Fruit fly (Drosophila melanogaster): Measurements from ENCODE around the gene CG11726.

Gene CG11726

DNA sequence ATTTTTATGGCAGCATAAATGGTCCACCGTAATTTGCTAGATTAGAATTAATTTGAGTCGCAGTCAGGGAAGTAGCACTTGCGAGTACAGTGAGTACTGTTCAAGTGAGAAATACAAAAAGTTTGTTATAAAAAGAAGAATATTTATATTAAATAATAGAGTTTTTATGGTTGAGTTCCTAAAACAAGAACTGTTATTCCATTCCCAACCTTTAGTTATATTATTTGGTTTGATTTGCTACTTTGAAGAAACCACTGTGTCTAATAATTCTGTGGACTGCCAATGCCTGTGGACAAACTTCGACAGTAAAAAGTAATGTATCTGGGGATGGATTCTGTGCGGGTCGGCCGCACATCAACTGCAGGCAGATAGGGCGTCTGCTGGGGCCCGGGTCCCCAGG lies 26.7 kb upstream of the CG11726 start:
- TF ChIP-seq Hr96 (GFP tag; optimal IDR thresholded peaks at IDR 0.05), result no peak
- no peak for TF ChIP-seq CG5204 (GFP tag; optimal IDR thresholded peaks at IDR 0.05)
- TF ChIP-seq CG1620 (GFP tag; optimal IDR thresholded peaks at IDR 0.05), result no peak
- TF ChIP-seq kay (GFP tag; ENCODE audit: borderline replicate concordance), result no peak
- TF ChIP-seq cic (GFP tag; optimal IDR thresholded peaks at IDR 0.05), result no peak
- TF ChIP-seq ovo (GFP tag; optimal IDR thresholded peaks at IDR 0.05), result no peak
- TF ChIP-seq CG14711 (tag; optimal IDR thresholded peaks at IDR 0.05), result no peak
- TF ChIP-seq tj (GFP tag; optimal IDR thresholded peaks at IDR 0.05), result no peak
- TF ChIP-seq Crg-1 (GFP tag; optimal IDR thresholded peaks at IDR 0.05), result no peak
- TF ChIP-seq Mnt (GFP tag; optimal IDR thresholded peaks at IDR 0.05), result no peak
- TF ChIP-seq Clk (GFP tag; optimal IDR thresholded peaks at IDR 0.05), result no peak
- TF ChIP-seq cnc (optimal IDR thresholded peaks at IDR 0.05), result no peak
- no peak for TF ChIP-seq CG11617 (GFP tag; optimal IDR thresholded peaks at IDR 0.05)
- TF ChIP-seq CG33017 (tag; optimal IDR thresholded peaks at IDR 0.05), result no peak
- TF ChIP-seq pad (GFP tag; optimal IDR thresholded peaks at IDR 0.05), result no peak
- no peak for TF ChIP-seq bab1 (GFP tag; optimal IDR thresholded peaks at IDR 0.05)
- no peak for TF ChIP-seq CG7101 (tag; optimal IDR thresholded peaks at IDR 0.05)
- no peak for TF ChIP-seq CG7045 (GFP tag; optimal IDR thresholded peaks at IDR 0.05)

DNA sequence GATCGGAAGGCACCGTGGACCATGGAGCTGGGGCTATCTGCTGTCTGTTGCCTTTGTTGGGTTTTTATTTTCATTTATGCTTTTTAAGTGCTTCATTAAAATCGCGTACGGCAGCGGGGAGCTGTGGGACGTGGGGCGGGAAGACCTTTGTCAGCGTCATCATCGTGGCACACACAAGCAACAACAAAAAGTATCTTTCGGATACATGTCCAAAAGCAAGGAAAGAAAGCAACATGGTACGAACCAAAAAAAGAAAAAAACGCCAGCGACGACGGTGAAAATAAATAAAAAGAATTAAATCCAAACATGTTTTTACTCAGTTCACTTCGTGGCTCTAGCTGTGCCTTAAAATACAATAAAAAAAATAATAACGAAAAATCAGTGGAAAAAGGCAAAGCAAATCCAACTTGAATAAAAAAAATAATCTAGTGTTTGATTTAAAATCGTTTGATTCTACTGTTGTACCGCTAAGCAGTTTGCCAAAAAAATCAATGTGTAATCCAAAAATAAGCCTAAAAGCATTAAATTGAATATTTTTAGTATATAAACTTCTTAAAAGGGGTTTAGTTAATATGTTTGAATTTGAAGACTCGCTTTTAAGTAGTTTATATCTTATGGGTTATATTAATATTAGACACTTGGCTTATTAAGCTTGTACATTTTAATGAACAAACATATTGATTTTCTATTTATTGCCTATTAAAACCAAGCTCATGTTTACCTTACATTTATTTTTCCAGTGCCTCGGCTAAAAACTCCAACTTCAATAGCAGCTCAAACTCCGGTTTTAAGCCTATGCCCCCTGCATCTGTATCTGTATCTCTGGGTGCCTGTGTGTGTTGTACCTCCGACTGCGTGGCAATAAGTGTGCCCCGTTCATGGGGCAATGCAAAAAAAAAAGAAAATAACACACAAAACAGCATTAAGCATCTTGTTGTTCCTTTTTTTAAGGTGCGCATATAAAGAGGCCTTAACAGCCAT lies 25.9 kb upstream of the CG11726 start:
- TF ChIP-seq cnc (optimal IDR thresholded peaks at IDR 0.05), result no peak
- no peak for TF ChIP-seq Mnt (GFP tag; optimal IDR thresholded peaks at IDR 0.05)
- TF ChIP-seq toe (GFP tag; optimal IDR thresholded peaks at IDR 0.05), result no peak
- TF ChIP-seq CG33017 (tag; optimal IDR thresholded peaks at IDR 0.05), result no peak
- no peak for TF ChIP-seq Hr96 (GFP tag; optimal IDR thresholded peaks at IDR 0.05)
- TF ChIP-seq CG7045 (GFP tag; optimal IDR thresholded peaks at IDR 0.05), result no peak
- no peak for TF ChIP-seq CG11617 (GFP tag; optimal IDR thresholded peaks at IDR 0.05)
- TF ChIP-seq pad (GFP tag; optimal IDR thresholded peaks at IDR 0.05), result no peak
- no peak for TF ChIP-seq bab1 (GFP tag; optimal IDR thresholded peaks at IDR 0.05)
- TF ChIP-seq Clk (GFP tag; optimal IDR thresholded peaks at IDR 0.05), result no peak
- no peak for TF ChIP-seq cic (GFP tag; optimal IDR thresholded peaks at IDR 0.05)
- TF ChIP-seq kay (GFP tag; ENCODE audit: borderline replicate concordance), result no peak
- TF ChIP-seq Crg-1 (GFP tag; optimal IDR thresholded peaks at IDR 0.05), result no peak

DNA sequence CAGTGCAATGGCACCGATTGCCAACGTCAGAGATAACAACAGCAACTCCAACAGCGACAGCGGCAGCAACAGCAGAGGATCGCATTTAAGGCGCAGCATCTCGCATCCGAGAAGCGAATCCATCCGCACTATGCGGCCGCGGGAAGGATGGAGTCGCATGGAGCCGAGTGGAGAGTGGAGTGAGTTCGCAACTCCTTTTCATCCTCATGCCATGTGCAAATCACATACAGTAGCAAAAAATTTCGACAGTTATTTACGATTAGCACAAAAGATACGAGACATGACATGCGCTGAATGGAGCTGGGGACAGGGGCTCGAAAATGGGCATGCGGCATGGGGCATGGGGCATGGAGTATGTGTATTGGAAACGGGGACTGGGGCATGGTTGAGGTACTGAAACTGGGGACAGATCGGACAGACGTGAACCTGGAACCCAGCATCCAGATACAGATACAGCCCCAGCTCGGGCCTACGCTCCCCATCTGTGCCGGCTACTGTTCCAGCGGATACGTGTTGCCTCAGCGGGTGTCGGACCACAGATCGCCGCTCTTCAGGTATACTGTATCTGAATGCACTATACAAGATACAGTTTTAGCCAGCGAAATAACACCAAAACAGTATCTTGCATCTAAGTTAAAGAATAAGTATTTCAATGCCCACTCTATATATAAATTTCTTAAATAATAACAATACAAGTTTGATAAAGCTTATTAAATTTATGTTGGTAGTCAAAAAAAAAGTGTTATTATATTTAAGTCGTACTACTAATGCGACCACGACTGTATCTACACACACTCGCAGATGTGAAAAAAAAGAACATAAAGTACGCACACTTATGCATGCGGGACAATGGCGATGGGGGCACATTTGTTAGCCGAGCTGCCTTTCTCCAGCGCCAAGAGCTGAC lies 24.5 kb upstream of the CG11726 start:
- TF ChIP-seq CG33017 (tag; optimal IDR thresholded peaks at IDR 0.05), result no peak
- TF ChIP-seq Hr96 (GFP tag; optimal IDR thresholded peaks at IDR 0.05), result no peak
- no peak for TF ChIP-seq CG7101 (tag; optimal IDR thresholded peaks at IDR 0.05)
- no peak for TF ChIP-seq CG7045 (GFP tag; optimal IDR thresholded peaks at IDR 0.05)
- TF ChIP-seq toe (GFP tag; optimal IDR thresholded peaks at IDR 0.05), result no peak
- TF ChIP-seq Clk (GFP tag; optimal IDR thresholded peaks at IDR 0.05), result no peak
- TF ChIP-seq kay (GFP tag; ENCODE audit: borderline replicate concordance), result no peak
- TF ChIP-seq pad (GFP tag; optimal IDR thresholded peaks at IDR 0.05), result no peak
- no peak for TF ChIP-seq CG1620 (GFP tag; optimal IDR thresholded peaks at IDR 0.05)
- no peak for TF ChIP-seq CG14711 (tag; optimal IDR thresholded peaks at IDR 0.05)
- TF ChIP-seq CG5204 (GFP tag; optimal IDR thresholded peaks at IDR 0.05), result no peak
- no peak for TF ChIP-seq CG11617 (GFP tag; optimal IDR thresholded peaks at IDR 0.05)
- TF ChIP-seq bab1 (GFP tag; optimal IDR thresholded peaks at IDR 0.05), result no peak
- no peak for TF ChIP-seq cnc (optimal IDR thresholded peaks at IDR 0.05)
- no peak for TF ChIP-seq Crg-1 (GFP tag; optimal IDR thresholded peaks at IDR 0.05)
- no peak for TF ChIP-seq tj (GFP tag; optimal IDR thresholded peaks at IDR 0.05)

DNA sequence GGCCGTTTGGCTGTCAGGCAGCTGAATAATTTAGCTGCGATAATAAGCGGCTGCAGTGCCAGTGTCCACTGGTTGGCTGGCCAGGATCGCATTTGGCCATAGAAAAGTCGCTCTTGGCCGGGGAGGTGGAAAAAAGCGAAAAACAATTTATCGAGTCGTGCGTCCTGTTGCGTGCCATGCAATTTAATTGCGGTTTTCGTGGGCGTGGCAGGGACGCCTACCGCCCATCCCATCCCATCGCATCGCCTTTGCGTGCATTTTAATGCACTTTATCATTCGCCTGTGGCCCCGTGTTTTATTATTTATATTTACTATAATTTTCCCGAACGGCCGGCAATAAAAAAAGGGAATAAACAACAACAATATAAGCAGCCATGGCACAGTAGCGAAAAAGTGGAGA lies 23.1 kb upstream of the CG11726 start:
- TF ChIP-seq cnc (optimal IDR thresholded peaks at IDR 0.05) (no peak), CG1620 (GFP tag; optimal IDR thresholded peaks at IDR 0.05) (no peak)

DNA sequence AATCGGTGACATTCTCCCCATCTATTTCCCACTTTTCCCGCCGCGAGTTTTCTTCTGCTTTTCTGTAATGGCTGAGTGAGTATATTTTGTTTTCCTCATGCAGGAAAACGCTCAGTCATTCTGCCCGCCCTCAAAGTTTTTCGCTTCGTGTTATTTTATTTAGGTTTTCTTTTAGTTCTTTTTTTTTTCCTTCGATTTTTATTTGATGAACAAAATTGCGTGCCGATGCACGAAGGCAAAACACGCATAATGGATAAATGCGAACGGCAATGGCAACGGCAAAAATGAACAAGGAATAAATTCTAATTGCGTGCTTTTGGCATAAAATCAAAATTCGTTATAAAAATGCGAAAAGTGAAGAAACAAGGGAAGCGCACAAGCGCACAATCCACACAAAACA lies 22.0 kb upstream of the CG11726 start:
- TF ChIP-seq cic (GFP tag; optimal IDR thresholded peaks at IDR 0.05) (no peak), Clk (GFP tag; optimal IDR thresholded peaks at IDR 0.05) (no peak), Hr96 (GFP tag; optimal IDR thresholded peaks at IDR 0.05) (no peak), Crg-1 (GFP tag; optimal IDR thresholded peaks at IDR 0.05) (no peak), CG7045 (GFP tag; optimal IDR thresholded peaks at IDR 0.05) (no peak), Mnt (GFP tag; optimal IDR thresholded peaks at IDR 0.05) (no peak), tj (GFP tag; optimal IDR thresholded peaks at IDR 0.05) (no peak), CG1620 (GFP tag; optimal IDR thresholded peaks at IDR 0.05) (no peak), CG7101 (tag; optimal IDR thresholded peaks at IDR 0.05) (no peak), CG12768 (GFP tag; optimal IDR thresholded peaks at IDR 0.05) (no peak)
